Fruit fly (Drosophila melanogaster) whole organism, embryonic: Measurements from ENCODE around the gene CG42716.

Experiments used
- CG11456 ChIP-seq: fragments of 200-800 bp; sonication (Bioruptor generic); IDR thresholded peaks from 3 replicates; pipeline ENCODE4 v1.3.6; 2022; ENCODE audit warnings: missing biosample characterization, missing genetic modification characterization
- CG1233 ChIP-seq: fragments of 200-800 bp; sonication (Bioruptor generic); optimal IDR thresholded peaks from 4 replicates; lab custom pipeline; 2018; ENCODE audit warnings: missing biosample characterization, mild to moderate bottlenecking, missing genetic modification characterization
- CG12391 ChIP-seq: fragments of 200-800 bp; sonication (Bioruptor generic); optimal IDR thresholded peaks from 3 replicates; lab custom pipeline; 2018; ENCODE audit warnings: missing biosample characterization, mild to moderate bottlenecking, missing genetic modification characterization, moderate library complexity
- CG13424 ChIP-seq: fragments of 200-800 bp; sonication (Bioruptor generic); optimal IDR thresholded peaks from 2 replicates; lab custom pipeline; 2019; ENCODE audit warnings: missing biosample characterization, mild to moderate bottlenecking, missing genetic modification characterization, moderate library complexity
- CG1602 ChIP-seq: fragments of 200-800 bp; sonication (Bioruptor generic); optimal IDR thresholded peaks from 3 replicates; lab custom pipeline; 2016; ENCODE audit warnings: missing biosample characterization, missing genetic modification characterization
- CG17186 ChIP-seq: fragments of 200-800 bp; sonication (Bioruptor generic); optimal IDR thresholded peaks from 3 replicates; lab custom pipeline; 2017; ENCODE audit warnings: missing biosample characterization, missing genetic modification reagents, missing genetic modification characterization
- CG17361 ChIP-seq: fragments of 200-800 bp; sonication (Bioruptor generic); IDR thresholded peaks from 3 replicates; pipeline ENCODE4 v1.3.6; 2022; ENCODE audit warnings: missing biosample characterization, missing genetic modification characterization
- CG17802 ChIP-seq: fragments of 200-800 bp; sonication (Bioruptor generic); optimal IDR thresholded peaks from 2 replicates; lab custom pipeline; 2018; ENCODE audit warnings: missing biosample characterization, mild to moderate bottlenecking, missing genetic modification characterization, moderate library complexity
- CG17912 ChIP-seq: fragments of 200-800 bp; sonication (Bioruptor generic); optimal IDR thresholded peaks from 2 replicates; lab custom pipeline; 2018; ENCODE audit warnings: missing biosample characterization, mild to moderate bottlenecking, missing genetic modification characterization
- CG2116 ChIP-seq: fragments of 200-800 bp; sonication (Bioruptor generic); optimal IDR thresholded peaks from 3 replicates; lab custom pipeline; 2018; ENCODE audit warnings: missing biosample characterization, mild to moderate bottlenecking, missing genetic modification characterization
- CG2199 ChIP-seq: fragments of 200-800 bp; sonication (Bioruptor generic); IDR thresholded peaks from 3 replicates; pipeline ENCODE4 v1.3.6; 2022; ENCODE audit warnings: missing biosample characterization, missing genetic modification characterization
- CG30431 ChIP-seq: fragments of 200-800 bp; sonication (Bioruptor generic); optimal IDR thresholded peaks from 2 replicates; lab custom pipeline; 2017; ENCODE audit warnings: missing biosample characterization, missing genetic modification characterization
- CG3065 ChIP-seq: fragments of 200-800 bp; sonication (Bioruptor generic); optimal IDR thresholded peaks from 2 replicates; lab custom pipeline; 2016; ENCODE audit warnings: missing biosample characterization, missing genetic modification characterization
- CG31441 ChIP-seq: fragments of 200-800 bp; sonication (Bioruptor generic); IDR thresholded peaks from 2 replicates; pipeline ENCODE4 v1.3.6; 2022; ENCODE audit warnings: missing biosample characterization, missing genetic modification characterization
- CG4282 ChIP-seq: fragments of 200-800 bp; sonication (Bioruptor generic); optimal IDR thresholded peaks from 2 replicates; lab custom pipeline; 2016; ENCODE audit warnings: missing biosample characterization, missing genetic modification characterization
- CG4360 ChIP-seq: fragments of 200-800 bp; sonication (Bioruptor generic); IDR thresholded peaks from 2 replicates; pipeline ENCODE4 v1.3.6; 2022; ENCODE audit warnings: missing biosample characterization, missing genetic modification characterization
- CG4404 ChIP-seq: fragments of 200-800 bp; sonication (Bioruptor generic); IDR thresholded peaks from 2 replicates; pipeline ENCODE4 v1.3.6; 2022; ENCODE audit warnings: missing biosample characterization, missing genetic modification characterization
- CG6654 ChIP-seq: fragments of 200-800 bp; sonication (Bioruptor generic); optimal IDR thresholded peaks from 2 replicates; lab custom pipeline; 2017; ENCODE audit warnings: missing biosample characterization, mild to moderate bottlenecking, missing genetic modification characterization
- CG7372 ChIP-seq: fragments of 200-800 bp; sonication (Bioruptor generic); IDR thresholded peaks from 2 replicates; pipeline ENCODE4 v1.3.6; 2022; ENCODE audit warnings: missing biosample characterization, missing genetic modification characterization
- CG7839 ChIP-seq: fragments of 200-800 bp; sonication (Bioruptor generic); optimal IDR thresholded peaks from 3 replicates; lab custom pipeline; 2018; ENCODE audit warnings: missing biosample characterization, mild to moderate bottlenecking, missing genetic modification characterization, moderate library complexity
- CG8290 ChIP-seq, 3 experiments: fragments of 200-800 bp; sonication (Bioruptor generic); optimal IDR thresholded peaks; 2 replicates each; lab custom pipeline; 2016 to 2019; ENCODE audit warnings: missing biosample characterization in 3 of 3, missing genetic modification characterization in 3 of 3, mild to moderate bottlenecking in 2 of 3, moderate library complexity in 1 of 3
- CG8359 ChIP-seq: fragments of 200-800 bp; sonication (Bioruptor generic); optimal IDR thresholded peaks from 2 replicates; lab custom pipeline; 2017; ENCODE audit warnings: missing biosample characterization, mild to moderate bottlenecking, missing genetic modification characterization, borderline replicate concordance
- CG9437 ChIP-seq: fragments of 200-800 bp; sonication (Bioruptor generic); optimal IDR thresholded peaks from 2 replicates; lab custom pipeline; 2018; ENCODE audit warnings: missing biosample characterization, mild to moderate bottlenecking, missing genetic modification characterization
- CrebB ChIP-seq: fragments of 200-800 bp; sonication (Bioruptor generic); optimal IDR thresholded peaks from 3 replicates; lab custom pipeline; 2018; ENCODE audit warnings: missing biosample characterization, mild to moderate bottlenecking, missing genetic modification characterization
- D19A ChIP-seq: fragments of 200-800 bp; optimal IDR thresholded peaks from 3 replicates; lab custom pipeline; 2019; ENCODE audit warnings: missing biosample characterization, mild to moderate bottlenecking, missing genetic modification characterization, moderate library complexity
- Dek ChIP-seq: fragments of 200-800 bp; sonication (Bioruptor generic); optimal IDR thresholded peaks from 3 replicates; lab custom pipeline; 2019; ENCODE audit warnings: missing biosample characterization, mild to moderate bottlenecking, missing genetic modification characterization, moderate library complexity
- HHEX ChIP-seq: fragments of 200-800 bp; sonication (Bioruptor generic); optimal IDR thresholded peaks from 3 replicates; lab custom pipeline; 2017; ENCODE audit warnings: missing biosample characterization, mild to moderate bottlenecking, missing genetic modification characterization, missing genetic modification reagents
- Hr39 ChIP-seq: fragments of >200 bp; optimal IDR thresholded peaks from 2 replicates; lab custom pipeline; 2017
- Hsf ChIP-seq: fragments of 200-800 bp; sonication (Bioruptor generic); optimal IDR thresholded peaks from 3 replicates; lab custom pipeline; 2016; ENCODE audit warnings: missing biosample characterization, missing genetic modification characterization
- NfI ChIP-seq: fragments of 200-800 bp; sonication (Bioruptor generic); optimal IDR thresholded peaks from 3 replicates; lab custom pipeline; 2018; ENCODE audit warnings: missing biosample characterization, mild to moderate bottlenecking, missing genetic modification characterization, moderate library complexity
- Oli ChIP-seq: fragments of 200-800 bp; sonication (Bioruptor generic); optimal IDR thresholded peaks from 2 replicates; lab custom pipeline; 2018; ENCODE audit warnings: missing biosample characterization, mild to moderate bottlenecking, missing genetic modification characterization, moderate library complexity
- Rfx ChIP-seq: fragments of 200-800 bp; sonication (Bioruptor generic); IDR thresholded peaks from 2 replicates; pipeline ENCODE4 v1.3.6; 2022; ENCODE audit warnings: missing biosample characterization, missing genetic modification characterization
- aop ChIP-seq: fragments of 200-800 bp; sonication (Bioruptor generic); IDR thresholded peaks from 2 replicates; pipeline ENCODE4 v1.3.6; 2022; ENCODE audit warnings: missing biosample characterization, missing genetic modification characterization
- bowl ChIP-seq: fragments of 200-800 bp; sonication (Bioruptor generic); IDR thresholded peaks from 2 replicates; pipeline ENCODE4 v1.3.6; 2022; ENCODE audit warnings: missing biosample characterization, missing genetic modification characterization
- bsh ChIP-seq, 2 experiments: fragments of 200-800 bp; sonication (Bioruptor generic); optimal IDR thresholded peaks; 2 replicates each; lab custom pipeline; 2017 to 2018; ENCODE audit warnings: mild to moderate bottlenecking in 2 of 2, missing biosample characterization in 2 of 2, missing genetic modification characterization in 2 of 2, moderate library complexity in 1 of 2
- cg ChIP-seq: fragments of 200-800 bp; sonication (Bioruptor generic); optimal IDR thresholded peaks from 3 replicates; lab custom pipeline; 2019; ENCODE audit warnings: missing biosample characterization, mild to moderate bottlenecking, missing genetic modification characterization, moderate library complexity
- chinmo ChIP-seq: fragments of 200-800 bp; sonication (Bioruptor generic); IDR thresholded peaks from 4 replicates; pipeline ENCODE4 v1.3.6; 2022; ENCODE audit warnings: missing biosample characterization, missing genetic modification characterization; ENCODE audit not compliant: partially characterized antibody
- dmrt99B ChIP-seq: fragments of 200-800 bp; sonication (Bioruptor generic); optimal IDR thresholded peaks from 2 replicates; lab custom pipeline; 2018; ENCODE audit warnings: missing biosample characterization, mild to moderate bottlenecking, missing genetic modification characterization, moderate library complexity
- grau ChIP-seq: fragments of 200-800 bp; optimal IDR thresholded peaks from 3 replicates; lab custom pipeline; 2019; ENCODE audit warnings: missing biosample characterization, mild to moderate bottlenecking, missing genetic modification characterization, moderate library complexity
- kah ChIP-seq: fragments of 200-800 bp; sonication (Bioruptor generic); optimal IDR thresholded peaks from 2 replicates; lab custom pipeline; 2018; ENCODE audit warnings: missing biosample characterization, mild to moderate bottlenecking, missing genetic modification characterization
- lab ChIP-seq: fragments of 200-800 bp; sonication (Bioruptor generic); optimal IDR thresholded peaks from 3 replicates; lab custom pipeline; 2017; ENCODE audit warnings: missing biosample characterization, missing genetic modification characterization, mild to moderate bottlenecking, moderate library complexity, missing genetic modification reagents
- lmd ChIP-seq: fragments of 200-800 bp; sonication (Bioruptor generic); IDR thresholded peaks from 2 replicates; pipeline ENCODE4 v1.3.6; 2022; ENCODE audit warnings: missing biosample characterization, missing genetic modification characterization
- nerfin-1 ChIP-seq: fragments of 200-800 bp; sonication (Bioruptor generic); optimal IDR thresholded peaks from 3 replicates; lab custom pipeline; 2019; ENCODE audit warnings: missing biosample characterization, mild to moderate bottlenecking, missing genetic modification characterization, moderate library complexity
- pnt ChIP-seq: fragments of 200-800 bp; sonication (Bioruptor generic); optimal IDR thresholded peaks from 3 replicates; lab custom pipeline; 2016; ENCODE audit warnings: missing biosample characterization, missing genetic modification characterization
- rib ChIP-seq: fragments of 200-800 bp; sonication (Bioruptor generic); IDR thresholded peaks from 2 replicates; pipeline ENCODE4 v1.3.6; 2022; ENCODE audit warnings: missing biosample characterization, missing genetic modification characterization
- row ChIP-seq: fragments of 200-800 bp; sonication (Bioruptor generic); IDR thresholded peaks from 3 replicates; pipeline ENCODE4 v1.3.6; 2022; ENCODE audit warnings: missing biosample characterization, missing genetic modification characterization
- sc ChIP-seq, 3 experiments: fragments of >200 bp in 2 of 3; fragments of 200-800 bp in 1 of 3; sonication (Bioruptor generic) in 1 of 3; optimal IDR thresholded peaks; 2 replicates in 2 of 3; 3 replicates in 1 of 3; lab custom pipeline; 2017; ENCODE audit warnings: mild to moderate bottlenecking in 1 of 3, missing biosample characterization in 1 of 3, missing genetic modification characterization in 1 of 3, missing genetic modification reagents in 1 of 3
- sisA ChIP-seq: fragments of 200-800 bp; sonication (Bioruptor generic); IDR thresholded peaks from 2 replicates; pipeline ENCODE4 v1.3.6; 2022; ENCODE audit warnings: missing biosample characterization, missing genetic modification characterization

Gene CG42716

DNA sequence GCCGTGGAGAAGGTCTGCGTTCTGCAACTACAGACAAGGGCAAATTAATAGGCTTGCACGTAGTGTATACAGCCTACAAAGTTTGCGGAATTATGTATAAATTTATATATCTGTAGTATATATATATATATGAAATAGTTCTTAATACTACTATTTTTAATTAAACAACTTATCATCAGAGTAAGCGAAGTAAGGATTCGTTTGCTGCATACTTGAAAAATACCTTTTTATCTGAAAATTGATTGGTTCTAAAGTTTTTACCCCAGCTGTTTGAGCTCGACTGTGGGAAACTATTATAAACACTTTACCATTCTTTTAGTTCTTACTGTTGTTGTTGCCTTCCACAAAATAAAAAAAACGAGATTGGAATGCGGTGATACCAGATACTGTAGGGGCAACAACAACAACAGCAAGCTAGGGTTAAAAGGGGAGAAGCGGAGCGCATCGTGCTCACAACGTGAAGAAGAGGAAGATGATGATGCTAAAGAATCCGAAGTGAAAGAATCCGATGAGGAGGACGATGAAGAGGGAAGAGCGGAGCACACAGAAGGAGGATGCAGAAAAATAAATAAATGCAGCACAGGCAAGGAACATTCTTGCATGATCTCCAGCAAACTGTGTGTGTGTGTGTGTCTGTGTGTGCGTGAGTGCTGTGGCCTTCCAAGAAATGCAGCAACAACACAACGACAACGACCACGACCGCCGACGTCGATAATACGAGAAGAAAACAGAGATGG is 9.6 kb downstream of the CG42716 start (continued):
- peak; percentile 27 for TF ChIP-seq CG30431 (GFP tag; lab: Kevin White, UChicago)
- peak; percentile 66 for TF ChIP-seq CG31441 (GFP tag; lab: Robert Waterston, UW)
- peak; percentile 49 for TF ChIP-seq HHEX (GFP tag; lab: Kevin White, UChicago)
- peak; percentile 30 for TF ChIP-seq CG8290 (GFP tag; optimal IDR thresholded peaks at IDR 0.05; lab: Kevin White, UChicago)
- TF ChIP-seq CG8290 (tag; optimal IDR thresholded peaks at IDR 0.05; lab: Kevin White, UChicago): no peak
- peak; percentile 99 for TF ChIP-seq CG4360 (GFP tag; lab: Robert Waterston, UW)
- TF ChIP-seq row (GFP tag; lab: Robert Waterston, UW): peak; percentile 71
- TF ChIP-seq CG4404 (GFP tag; lab: Robert Waterston, UW): peak; percentile 39; the same call in 1 of the 2 replicates
- TF ChIP-seq CG4282 (GFP tag; lab: Kevin White, UChicago): no peak
- peak; percentile 72 for TF ChIP-seq D19A (tag; lab: Kevin White, UChicago)
- peak; percentile 64 for TF ChIP-seq CG7839 (tag; lab: Kevin White, UChicago)
- no peak for TF ChIP-seq sc (optimal IDR thresholded peaks at IDR 0.05; lab: Kevin White, UChicago)
- TF ChIP-seq sc (GFP tag; optimal IDR thresholded peaks at IDR 0.05; lab: Kevin White, UChicago): peak; percentile 28
- peak; percentile 69 for TF ChIP-seq CG13424
- TF ChIP-seq CG17912 (GFP tag; lab: Kevin White, UChicago): no peak
- 0 out of 3 replicates have a peak, but pooled peaks have one; percentile 43 for TF ChIP-seq CG11456 (GFP tag; lab: Robert Waterston, UW)
- no peak for TF ChIP-seq CG7372 (GFP tag; lab: Robert Waterston, UW)
- TF ChIP-seq chinmo (GFP tag; lab: Robert Waterston, UW): 0 out of 4 replicates have a peak, but pooled peaks have one; percentile 46
- peak; percentile 74 to 81 for TF ChIP-seq bsh (GFP tag; optimal IDR thresholded peaks at IDR 0.05; lab: Kevin White, UChicago)
- no peak for TF ChIP-seq Hsf
- TF ChIP-seq Rfx (GFP tag; lab: Robert Waterston, UW): peak; percentile 35; the same call in 1 of the 2 replicates
- TF ChIP-seq CG12391 (tag; lab: Kevin White, UChicago): peak; percentile 71
- peak; percentile 24; the same call in 1 of the 2 replicates for TF ChIP-seq rib (GFP tag; lab: Robert Waterston, UW)
- no peak for TF ChIP-seq CG6654 (GFP tag; lab: Kevin White, UChicago)
- peak; percentile 8; the same call in 1 of the 3 replicates for TF ChIP-seq CG2199 (GFP tag; lab: Robert Waterston, UW)
- peak; percentile 33 for TF ChIP-seq CG8359
- no peak for TF ChIP-seq Hr39 (lab: Kevin White, UChicago)
- peak; percentile 69 for TF ChIP-seq Oli (tag; lab: Kevin White, UChicago)
- peak; percentile 9 for TF ChIP-seq CG9437
- TF ChIP-seq NfI (GFP tag; lab: Kevin White, UChicago): peak; percentile 3
- no peak for TF ChIP-seq aop (GFP tag; lab: Robert Waterston, UW)
- peak; percentile 9; the same call in 1 of the 2 replicates for TF ChIP-seq lmd (GFP tag; lab: Robert Waterston, UW)
- TF ChIP-seq dmrt99B: peak; percentile 61
- TF ChIP-seq nerfin-1 (tag; lab: Kevin White, UChicago): peak; percentile 29
- no peak for TF ChIP-seq bowl (GFP tag; lab: Robert Waterston, UW)
- TF ChIP-seq CG1602: peak; percentile 6
- no peak for TF ChIP-seq Dek (tag; lab: Kevin White, UChicago)
- no peak for TF ChIP-seq CG17186 (GFP tag; lab: Kevin White, UChicago)
- TF ChIP-seq CrebB (tag; lab: Kevin White, UChicago): no peak
- TF ChIP-seq CG3065 (GFP tag; lab: Kevin White, UChicago): peak; percentile 27
- TF ChIP-seq CG2116 (GFP tag; lab: Kevin White, UChicago): no peak
- no peak for TF ChIP-seq sisA
- TF ChIP-seq CG17802 (tag; lab: Kevin White, UChicago): no peak
- peak; percentile 76; the same call in 2 of the 3 replicates for TF ChIP-seq CG17361
- TF ChIP-seq CG1233 (GFP tag; lab: Kevin White, UChicago): peak; percentile 24
- peak; percentile 60 for TF ChIP-seq grau (tag; lab: Kevin White, UChicago)
- TF ChIP-seq kah (GFP tag; lab: Kevin White, UChicago): no peak
- TF ChIP-seq lab: peak; percentile 50
- TF ChIP-seq pnt (GFP tag; lab: Kevin White, UChicago): no peak
- TF ChIP-seq cg (GFP tag; lab: Kevin White, UChicago): peak; percentile 72
